Worm (Caenorhabditis elegans): ENCODE results near the gene dve-1.

ce11 chrX:382692-383091, 50.9 kb downstream of the dve-1 start, which contains the start of gene ife-2:
- TF ChIP-seq pqm-1 (tag; optimal IDR thresholded peaks at IDR 0.05) (peak; percentile 1), pha-4 (tag; optimal IDR thresholded peaks at IDR 0.05) (peak; percentile 94)

Data from whole organism, L3 larva.